Worm (Caenorhabditis elegans) whole organism, L3 larva: Measurements from ENCODE around the gene syd-2.

Experiments used
- fos-1 ChIP-seq: fragments of 150-350 bp; optimal IDR thresholded peaks from 2 replicates; lab custom pipeline; 2014; ENCODE audit warnings: missing biosample characterization, missing genetic modification characterization
- nhr-12 ChIP-seq: fragments of 150-350 bp; optimal IDR thresholded peaks from 2 replicates; lab custom pipeline; 2014; ENCODE audit warnings: missing biosample characterization, missing genetic modification characterization
- nhr-25 ChIP-seq: sonication (generic microtip); optimal IDR thresholded peaks from 2 replicates; lab custom pipeline; 2017; ENCODE audit warnings: missing biosample characterization, missing genetic modification characterization
- sea-2 ChIP-seq: fragments of 150-350 bp; sonication (generic microtip); optimal IDR thresholded peaks from 4 replicates; lab custom pipeline; 2014; ENCODE audit warnings: missing biosample characterization, missing genetic modification reagents, missing genetic modification characterization

DNA sequence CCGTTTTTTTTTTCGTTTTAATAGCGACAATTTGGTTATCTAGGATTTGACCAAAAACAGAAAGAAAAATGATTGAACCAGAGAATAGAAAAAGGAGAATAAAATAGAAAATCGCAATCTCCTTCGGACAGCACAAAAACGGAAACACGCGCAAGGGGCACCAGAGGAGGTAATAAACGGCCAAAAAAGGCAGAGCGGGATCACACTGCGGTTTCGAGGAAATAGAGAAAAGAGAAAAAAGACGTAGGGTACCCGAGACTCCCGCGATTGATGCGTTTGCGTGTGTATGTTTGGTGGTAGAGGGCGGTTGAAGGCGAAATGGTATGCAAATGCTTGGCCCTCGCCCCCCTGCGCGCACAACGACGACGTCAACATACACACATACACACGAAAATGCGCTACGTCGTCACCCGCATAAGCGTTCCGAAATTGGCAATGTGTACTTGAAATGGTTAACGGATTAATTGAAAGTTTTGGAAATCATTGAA lies 41.4 kb upstream of the syd-2 start:
- TF ChIP-seq nhr-12 (tag; lab: Kevin White, UChicago) (no peak), fos-1 (tag; lab: Kevin White, UChicago) (no peak), sea-2 (no peak), nhr-25 (tag; lab: Kevin White, UChicago) (no peak)
